Worm (Caenorhabditis elegans): ENCODE measurements around the gene svh-5.

Gene svh-5

ce11 chrX:15373415-15374048, 4.1 kb downstream of the svh-5 start:
- TF ChIP-seq pros-1 (tag; optimal IDR thresholded peaks at IDR 0.05) (no peak), lin-11 (tag; optimal IDR thresholded peaks at IDR 0.05) (no peak), pag-3 (tag; optimal IDR thresholded peaks at IDR 0.05; ENCODE audit: borderline replicate concordance) (no peak), sox-4 (tag; optimal IDR thresholded peaks at IDR 0.05) (no peak), hlh-15 (tag; optimal IDR thresholded peaks at IDR 0.05) (no peak), nhr-11 (tag; optimal IDR thresholded peaks at IDR 0.05) (no peak), unc-3 (GFP tag; conservative IDR thresholded peaks at IDR 0.05) (no peak), unc-3 (tag; optimal IDR thresholded peaks at IDR 0.05) (no peak), npax-4 (tag; optimal IDR thresholded peaks at IDR 0.05) (no peak), ama-1 (optimal IDR thresholded peaks at IDR 0.05) (no peak), ceh-9 (tag; optimal IDR thresholded peaks at IDR 0.05) (no peak), ceh-30 (tag; optimal IDR thresholded peaks at IDR 0.05) (no peak), eyg-1 (tag; optimal IDR thresholded peaks at IDR 0.05) (no peak), fkh-6 (tag; optimal IDR thresholded peaks at IDR 0.05) (no peak), hlh-13 (GFP tag; optimal IDR thresholded peaks at IDR 0.05) (no peak), ets-4 (tag; optimal IDR thresholded peaks at IDR 0.05) (no peak), tbx-7 (tag; optimal IDR thresholded peaks at IDR 0.05) (no peak), rnt-1 (tag; optimal IDR thresholded peaks at IDR 0.05) (no peak), K02D7.2 (tag; optimal IDR thresholded peaks at IDR 0.05) (no peak), pha-4 (tag; optimal IDR thresholded peaks at IDR 0.05) (no peak), pqm-1 (tag; optimal IDR thresholded peaks at IDR 0.05) (no peak), unc-86 (tag; optimal IDR thresholded peaks at IDR 0.05) (no peak), hlh-8 (tag; optimal IDR thresholded peaks at IDR 0.05) (no peak), unc-55 (GFP tag; optimal IDR thresholded peaks at IDR 0.05) (no peak), ref-2 (tag; optimal IDR thresholded peaks at IDR 0.05) (no peak), odd-2 (tag; optimal IDR thresholded peaks at IDR 0.05) (no peak), ceh-6 (GFP tag; optimal IDR thresholded peaks at IDR 0.05) (no peak), ceh-24 (tag; optimal IDR thresholded peaks at IDR 0.05) (no peak), ceh-31 (tag; optimal IDR thresholded peaks at IDR 0.05) (peak; percentile 48), zip-5 (tag; optimal IDR thresholded peaks at IDR 0.05) (no peak), gmeb-2 (tag; optimal IDR thresholded peaks at IDR 0.05) (no peak), ztf-16 (tag; optimal IDR thresholded peaks at IDR 0.05) (no peak), ceh-34 (tag; optimal IDR thresholded peaks at IDR 0.05) (peak; percentile 23), dve-1 (tag; optimal IDR thresholded peaks at IDR 0.05) (no peak), fax-1 (tag; optimal IDR thresholded peaks at IDR 0.05) (no peak), Y22D7AL.16 (tag; optimal IDR thresholded peaks at IDR 0.05) (no peak), lim-6 (tag; optimal IDR thresholded peaks at IDR 0.05) (no peak), nfya-1 (tag; optimal IDR thresholded peaks at IDR 0.05) (peak; percentile 32), C38D4.7 (GFP tag; optimal IDR thresholded peaks at IDR 0.05) (no peak), F13H6.1 (tag; optimal IDR thresholded peaks at IDR 0.05) (peak; percentile 11), nhr-232 (tag; optimal IDR thresholded peaks at IDR 0.05) (no peak), pha-2 (tag; optimal IDR thresholded peaks at IDR 0.05) (no peak), ahr-1 (tag; optimal IDR thresholded peaks at IDR 0.05) (no peak), ceh-2 (tag; optimal IDR thresholded peaks at IDR 0.05) (no peak), fkh-10 (GFP tag; optimal IDR thresholded peaks at IDR 0.05) (no peak), elt-4 (tag; optimal IDR thresholded peaks at IDR 0.05) (no peak), elt-2 (tag; optimal IDR thresholded peaks at IDR 0.05) (peak; percentile 81), hlh-6 (tag; optimal IDR thresholded peaks at IDR 0.05) (no peak), sox-2 (GFP tag; IDR thresholded peaks at IDR 0.05) (no peak), ceh-18 (tag; optimal IDR thresholded peaks at IDR 0.05) (peak; percentile 37), pax-1 (tag; optimal IDR thresholded peaks at IDR 0.05) (no peak), ceh-48 (tag; optimal IDR thresholded peaks at IDR 0.05) (no peak), syd-9 (tag; optimal IDR thresholded peaks at IDR 0.05) (no peak), pat-9 (tag; optimal IDR thresholded peaks at IDR 0.05) (no peak), sdc-2 (tag; optimal IDR thresholded peaks at IDR 0.05) (peak; percentile 78)
